Worm (Caenorhabditis elegans) whole organism, L3 larva: Measurements from ENCODE around the gene dyf-2.
A peak's percentile ranks its signal among the peaks of the same experiment; 100 is the strongest.

Experiments used
- ama-1 ChIP-seq: fragments of 150-350 bp; optimal IDR thresholded peaks from 2 replicates; lab custom pipeline; 2018
- ceh-16 ChIP-seq: sonication (generic microtip); optimal IDR thresholded peaks from 2 replicates; lab custom pipeline; 2017; ENCODE audit warnings: missing biosample characterization, missing genetic modification characterization
- mdl-1 ChIP-seq: fragments of 150-350 bp; optimal IDR thresholded peaks from 2 replicates; lab custom pipeline; 2014; ENCODE audit warnings: missing biosample characterization, missing genetic modification characterization
- snpc-4 ChIP-seq: fragments of 150-350 bp; optimal IDR thresholded peaks from 2 replicates; lab custom pipeline; 2014; ENCODE audit warnings: missing biosample characterization, missing genetic modification characterization

ce11 chrIII:13625650-13626430 is 60.4 kb downstream of the dyf-2 start:
- TF ChIP-seq snpc-4 (tag; lab: Kevin White, UChicago) (no peak), ceh-16 (tag; lab: Kevin White, UChicago) (no peak), mdl-1 (tag; lab: Kevin White, UChicago) (no peak), ama-1 (lab: Kevin White, UChicago) (peak; percentile 58)
